Worm (Caenorhabditis elegans) whole organism, L1 larva: ENCODE measurements around the gene K05F1.1.

Source experiments
- C16A3.4 ChIP-seq: fragments of 150-350 bp; optimal IDR thresholded peaks from 2 replicates; lab custom pipeline; 2014; ENCODE audit warnings: missing biosample characterization, missing genetic modification characterization
- C34B4.2 ChIP-seq: sonication (generic microtip); optimal IDR thresholded peaks from 2 replicates; lab custom pipeline; 2017; ENCODE audit warnings: mild to moderate bottlenecking, missing genetic modification characterization, missing compliant biosample characterization
- Y116A8C.19 ChIP-seq: sonication (generic microtip); optimal IDR thresholded peaks from 2 replicates; lab custom pipeline; 2016; ENCODE audit warnings: missing compliant biosample characterization, missing genetic modification characterization, borderline replicate concordance
- ama-1 ChIP-seq: fragments of 150-350 bp; optimal IDR thresholded peaks from 2 replicates; lab custom pipeline; 2014
- blmp-1 ChIP-seq: fragments of 150-350 bp; optimal IDR thresholded peaks from 2 replicates; lab custom pipeline; 2014; ENCODE audit warnings: missing biosample characterization, missing genetic modification characterization
- ceh-82 ChIP-seq, 3 experiments: fragments of 150-350 bp in 1 of 3; sonication (generic microtip) in 2 of 3; optimal IDR thresholded peaks; 2 replicates each; lab custom pipeline; 2014 to 2017; ENCODE audit warnings: missing biosample characterization in 3 of 3, missing genetic modification characterization in 3 of 3
- ceh-90 ChIP-seq: sonication (generic microtip); optimal IDR thresholded peaks from 2 replicates; lab custom pipeline; 2016; ENCODE audit warnings: missing genetic modification characterization, missing compliant biosample characterization
- dpl-1 ChIP-seq, 3 experiments: fragments of 150-350 bp in 2 of 3; sonication (generic microtip) in 1 of 3; optimal IDR thresholded peaks; 2 replicates each; lab custom pipeline; 2014 to 2017; ENCODE audit warnings: missing biosample characterization in 3 of 3, missing genetic modification characterization in 3 of 3, missing genetic modification reagents in 3 of 3
- egl-13 ChIP-seq: sonication (generic microtip); optimal IDR thresholded peaks from 2 replicates; lab custom pipeline; 2016; ENCODE audit warnings: missing genotype, missing genetic modification reagents, missing genetic modification characterization, missing compliant biosample characterization
- egl-27 ChIP-seq, 2 experiments: fragments of 150-350 bp in 1 of 2; sonication (generic microtip); optimal IDR thresholded peaks; 3 replicates each; lab custom pipeline; 2017 to 2018; ENCODE audit warnings: missing biosample characterization in 2 of 2, missing genetic modification characterization in 2 of 2, missing genetic modification reagents in 2 of 2
- elt-2 ChIP-seq: sonication (generic microtip); optimal IDR thresholded peaks from 2 replicates; lab custom pipeline; 2016; ENCODE audit warnings: missing genetic modification characterization, mild to moderate bottlenecking, inconsistent platforms, missing compliant biosample characterization, missing genetic modification reagents
- elt-3 ChIP-seq, 6 experiments: fragments of 150-350 bp in 1 of 6; sonication (generic microtip); optimal IDR thresholded peaks; 2 replicates each; lab custom pipeline; 2017 to 2018; ENCODE audit warnings: missing biosample characterization in 6 of 6, missing genetic modification characterization in 6 of 6, inconsistent platforms in 1 of 6
- fkh-10 ChIP-seq: sonication (generic microtip); optimal IDR thresholded peaks from 2 replicates; lab custom pipeline; 2017; ENCODE audit warnings: missing biosample characterization, missing genetic modification reagents, missing genetic modification characterization
- fkh-4 ChIP-seq: sonication (generic microtip); optimal IDR thresholded peaks from 2 replicates; lab custom pipeline; 2016; ENCODE audit warnings: missing compliant biosample characterization, missing genetic modification characterization, borderline replicate concordance
- grh-1 ChIP-seq: fragments of 200-800 bp; sonication (Bioruptor generic); IDR thresholded peaks from 2 replicates; pipeline ENCODE4 v1.3.6; 2022; ENCODE audit warnings: missing genetic modification reagents, missing genetic modification characterization, missing compliant biosample characterization
- hpl-2 ChIP-seq: fragments of 150-350 bp; optimal IDR thresholded peaks from 2 replicates; lab custom pipeline; 2014; ENCODE audit warnings: missing biosample characterization, missing genetic modification reagents, missing genetic modification characterization
- irx-1 ChIP-seq: sonication (generic microtip); optimal IDR thresholded peaks from 2 replicates; lab custom pipeline; 2016; ENCODE audit warnings: missing genetic modification characterization, missing compliant biosample characterization
- jun-1 ChIP-seq: fragments of 150-350 bp; optimal IDR thresholded peaks from 2 replicates; lab custom pipeline; 2014; ENCODE audit warnings: missing biosample characterization, missing genetic modification reagents, missing genetic modification characterization
- lin-14 ChIP-seq: fragments of 200-800 bp; sonication (Bioruptor generic); optimal IDR thresholded peaks from 2 replicates; lab custom pipeline; 2018; ENCODE audit warnings: mild to moderate bottlenecking, missing genetic modification characterization, moderate library complexity, missing compliant biosample characterization
- lin-15B ChIP-seq: fragments of 150-350 bp; sonication (generic microtip); optimal IDR thresholded peaks from 3 replicates; lab custom pipeline; 2014; ENCODE audit warnings: missing biosample characterization, missing genetic modification characterization
- lir-3 ChIP-seq: sonication (generic microtip); optimal IDR thresholded peaks from 2 replicates; lab custom pipeline; 2016; ENCODE audit warnings: mild to moderate bottlenecking, missing genetic modification characterization, moderate library complexity, missing compliant biosample characterization; ENCODE audit not compliant: poor library complexity
- mdl-1 ChIP-seq, 2 experiments: fragments of 150-350 bp; optimal IDR thresholded peaks; 2 replicates each; lab custom pipeline; 2014 to 2017; ENCODE audit warnings: missing biosample characterization in 2 of 2, missing genetic modification characterization in 2 of 2, inconsistent platforms in 1 of 2
- nhr-19 ChIP-seq: fragments of 200-800 bp; sonication (Bioruptor generic); conservative IDR thresholded peaks from 2 replicates; pipeline ENCODE4 v1.3.6; 2022; ENCODE audit warnings: missing genetic modification characterization, missing compliant biosample characterization
- nhr-20 ChIP-seq: sonication (generic microtip); optimal IDR thresholded peaks from 2 replicates; lab custom pipeline; 2016; ENCODE audit warnings: mild to moderate bottlenecking, missing genetic modification characterization, missing compliant biosample characterization
- nhr-71 ChIP-seq: sonication (generic microtip); optimal IDR thresholded peaks from 2 replicates; lab custom pipeline; 2016; ENCODE audit warnings: mild to moderate bottlenecking, missing genetic modification characterization, moderate library complexity, missing compliant biosample characterization
- pag-3 ChIP-seq: sonication (generic microtip); optimal IDR thresholded peaks from 2 replicates; lab custom pipeline; 2017; ENCODE audit warnings: missing genetic modification characterization, mild to moderate bottlenecking, missing compliant biosample characterization, antibody characterized with exemption, borderline replicate concordance; ENCODE audit not compliant: insufficient read depth
- pax-3 ChIP-seq: fragments of 200-800 bp; sonication (Bioruptor generic); optimal IDR thresholded peaks from 2 replicates; lab custom pipeline; 2018; ENCODE audit warnings: mild to moderate bottlenecking, missing genetic modification characterization, moderate library complexity, missing compliant biosample characterization
- swsn-7 ChIP-seq: sonication (generic microtip); optimal IDR thresholded peaks from 2 replicates; lab custom pipeline; 2016; ENCODE audit warnings: missing genetic modification characterization, missing compliant biosample characterization
- unc-130 ChIP-seq: fragments of 150-350 bp; optimal IDR thresholded peaks from 2 replicates; lab custom pipeline; 2017; ENCODE audit warnings: missing biosample characterization, missing genetic modification characterization, inconsistent platforms
- unc-30 ChIP-seq: sonication (generic microtip); optimal IDR thresholded peaks from 2 replicates; lab custom pipeline; 2017; ENCODE audit warnings: missing biosample characterization, missing genetic modification characterization
- unc-62 ChIP-seq: fragments of 150-350 bp; optimal IDR thresholded peaks from 2 replicates; lab custom pipeline; 2014; ENCODE audit warnings: missing biosample characterization, missing genetic modification reagents, missing genetic modification characterization
- unc-98 ChIP-seq: fragments of 200-800 bp; sonication (Bioruptor generic); IDR thresholded peaks from 2 replicates; pipeline ENCODE4 v1.3.6; 2022; ENCODE audit warnings: missing genetic modification characterization, missing compliant biosample characterization
- xbp-1 ChIP-seq: sonication (generic microtip); optimal IDR thresholded peaks from 2 replicates; lab custom pipeline; 2016; ENCODE audit warnings: missing genetic modification characterization, missing compliant biosample characterization
- zag-1 ChIP-seq: fragments of 150-350 bp; optimal IDR thresholded peaks from 2 replicates; lab custom pipeline; 2014; ENCODE audit warnings: missing biosample characterization, missing genetic modification characterization
- zip-4 ChIP-seq: fragments of 200-800 bp; sonication (Bioruptor generic); optimal IDR thresholded peaks from 2 replicates; lab custom pipeline; 2018; ENCODE audit warnings: mild to moderate bottlenecking, missing genetic modification characterization, moderate library complexity, missing compliant biosample characterization
- ztf-4 ChIP-seq: fragments of 150-350 bp; optimal IDR thresholded peaks from 2 replicates; lab custom pipeline; 2014; ENCODE audit warnings: missing biosample characterization, missing genetic modification characterization

Gene K05F1.1

DNA sequence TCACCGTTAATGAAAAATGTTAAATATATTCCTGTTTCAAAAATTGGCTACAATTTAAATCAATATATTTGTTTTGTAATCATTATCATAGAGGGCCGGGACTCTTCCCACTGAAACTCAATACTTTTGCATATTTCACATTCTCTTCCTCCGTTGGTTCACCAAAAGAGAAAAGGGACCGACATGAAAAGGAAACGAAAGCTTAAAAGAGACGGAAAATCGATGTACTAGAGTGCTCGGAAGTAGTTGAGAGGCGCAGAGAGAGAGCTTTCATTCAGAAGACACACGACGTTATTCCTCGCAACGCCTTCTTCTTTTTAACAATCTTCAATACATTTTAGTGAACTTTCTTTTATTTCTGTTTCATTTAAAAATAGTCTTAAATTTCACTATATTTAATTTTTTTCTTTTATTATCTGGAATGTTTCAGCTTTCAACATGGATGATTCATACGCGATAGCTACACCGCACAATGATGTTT is 19.1 kb downstream of the K05F1.1 start, which contains the start of gene ehs-1:
TSS of gene ehs-1 (plus strand) at position 431 of the 481 bp plus-strand sequence.
- no peak for TF ChIP-seq mdl-1 (tag; optimal IDR thresholded peaks at IDR 0.05; lab: Kevin White, UChicago)
- no peak for TF ChIP-seq nhr-20 (tag; lab: Kevin White, UChicago)
- no peak for TF ChIP-seq pag-3 (tag; lab: Kevin White, UChicago)
- no peak for TF ChIP-seq fkh-4
- TF ChIP-seq zag-1, result no peak
- no peak for TF ChIP-seq swsn-7 (tag; lab: Kevin White, UChicago)
- TF ChIP-seq egl-27 (tag; optimal IDR thresholded peaks at IDR 0.05; lab: Kevin White, UChicago), result no peak
- no peak for TF ChIP-seq unc-30 (tag; lab: Kevin White, UChicago)
- TF ChIP-seq ceh-82 (tag; optimal IDR thresholded peaks at IDR 0.05; lab: Kevin White, UChicago), result peak in 2 of 3 experiments; percentile 21 to 49
- no peak for TF ChIP-seq ceh-90
- no peak for TF ChIP-seq dpl-1 (GFP tag; optimal IDR thresholded peaks at IDR 0.05; lab: Kevin White, UChicago)
- no peak for TF ChIP-seq unc-98 (GFP tag; lab: Robert Waterston, UW)
- no peak for TF ChIP-seq zip-4 (GFP tag; lab: Kevin White, UChicago)
- peak; percentile 71 for TF ChIP-seq lin-14 (GFP tag; lab: Kevin White, UChicago)
- no peak for TF ChIP-seq lin-15B (tag; lab: Kevin White, UChicago)
- TF ChIP-seq fkh-10 (GFP tag; lab: Kevin White, UChicago), result peak; percentile 29
- no peak for TF ChIP-seq ama-1 (lab: Kevin White, UChicago)

DNA sequence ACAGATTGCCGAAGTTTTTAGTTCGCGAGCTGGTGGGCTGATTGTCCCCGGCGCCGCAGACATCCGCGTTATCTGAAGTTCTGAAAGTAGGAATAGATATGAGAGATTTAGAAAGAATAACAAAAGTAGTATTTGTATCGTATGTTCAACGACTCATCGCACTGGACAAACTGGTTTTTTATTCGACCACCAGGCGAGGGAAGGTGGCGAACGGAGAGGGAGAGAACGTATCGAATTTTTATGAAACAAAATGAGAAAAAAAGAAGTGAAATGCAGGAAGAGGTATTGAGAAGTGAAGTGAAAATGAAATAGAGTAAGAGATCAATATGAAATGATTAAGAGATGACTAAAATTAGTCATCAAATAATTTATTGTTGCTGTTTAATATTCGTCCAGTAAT is 26.2 kb downstream of the K05F1.1 start, which contains the start of gene tbc-2:
TSS of gene tbc-2 (minus strand) at position 80 of the 400 bp plus-strand sequence.
- no peak for TF ChIP-seq C34B4.2
- TF ChIP-seq ztf-4 (tag; lab: Kevin White, UChicago), result no peak
- TF ChIP-seq swsn-7 (tag; lab: Kevin White, UChicago), result no peak
- TF ChIP-seq jun-1 (tag; lab: Kevin White, UChicago), result no peak
- peak; percentile 30; the same call in 1 of the 2 replicates for TF ChIP-seq grh-1
- peak in 1 of 6 experiments; percentile 36 for TF ChIP-seq elt-3 (tag; optimal IDR thresholded peaks at IDR 0.05; lab: Kevin White, UChicago)
- no peak for TF ChIP-seq hpl-2 (GFP tag; lab: Kevin White, UChicago)
- no peak for TF ChIP-seq egl-13 (tag; lab: Kevin White, UChicago)
- TF ChIP-seq nhr-19 (GFP tag; lab: Robert Waterston, UW), result no peak
- no peak for TF ChIP-seq nhr-71 (tag; lab: Kevin White, UChicago)
- TF ChIP-seq C16A3.4 (tag; lab: Kevin White, UChicago), result no peak
- TF ChIP-seq lin-14 (GFP tag; lab: Kevin White, UChicago), result peak; percentile 51
- no peak for TF ChIP-seq irx-1 (tag; lab: Kevin White, UChicago)
- TF ChIP-seq pax-3, result no peak
- no peak for TF ChIP-seq elt-2
- no peak for TF ChIP-seq unc-130 (tag; lab: Kevin White, UChicago)
- no peak for TF ChIP-seq xbp-1 (tag; lab: Kevin White, UChicago)
- no peak for TF ChIP-seq egl-27 (tag; optimal IDR thresholded peaks at IDR 0.05; lab: Kevin White, UChicago)
- TF ChIP-seq unc-62, result no peak
- peak; percentile 74 for TF ChIP-seq blmp-1 (tag; lab: Kevin White, UChicago)

DNA sequence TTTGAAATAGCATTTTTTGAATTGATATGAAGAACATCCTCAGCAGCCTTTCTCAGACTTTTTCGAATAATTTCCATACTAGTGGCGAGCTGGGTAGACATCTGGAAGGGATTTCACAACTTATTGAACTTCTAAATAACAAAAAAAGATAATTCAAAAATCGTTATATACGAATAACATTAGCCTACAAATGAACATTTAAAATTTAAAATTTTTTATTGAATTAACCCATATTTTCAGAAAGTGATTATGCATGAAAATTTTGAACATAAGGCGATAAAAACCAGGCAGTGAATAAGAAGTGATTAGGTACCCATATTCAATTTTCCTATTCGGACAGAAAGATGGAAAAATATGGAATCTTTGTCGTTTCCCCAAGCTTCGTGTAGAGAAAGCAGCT is 27.3 kb downstream of the K05F1.1 start, which contains the start of gene ZK1248.11:
TSS of gene ZK1248.11 (minus strand) at position 101 of the 400 bp plus-strand sequence.
- TF ChIP-seq Y116A8C.19 (tag; lab: Kevin White, UChicago) (no peak), lir-3 (tag; lab: Kevin White, UChicago) (no peak)
